Worm (Caenorhabditis elegans): ENCODE results near the gene F37C4.4.

Gene F37C4.4

DNA sequence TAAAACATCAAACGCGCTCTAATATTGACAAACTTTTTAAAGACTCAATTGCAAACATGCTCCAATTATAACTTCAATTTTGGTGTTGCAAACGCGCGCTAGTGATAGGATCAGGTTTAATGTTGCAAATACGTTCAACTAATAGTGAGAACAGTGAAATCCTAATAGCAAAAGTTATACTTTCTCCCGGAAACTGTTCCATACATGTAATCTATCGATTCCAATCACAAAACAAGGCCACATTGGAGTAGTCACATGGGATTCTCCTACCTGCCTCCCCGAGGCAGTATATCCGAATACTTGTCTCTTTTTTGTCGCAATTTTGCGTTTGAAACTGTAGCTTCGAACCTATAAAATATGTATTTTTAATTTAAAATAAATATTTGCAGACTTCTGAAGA, 2.8 kb downstream of the F37C4.4 start:
- TF ChIP-seq him-1 (tag; optimal IDR thresholded peaks at IDR 0.05) (no peak), dao-5 (tag; optimal IDR thresholded peaks at IDR 0.05) (no peak), W03F9.2 (tag; optimal IDR thresholded peaks at IDR 0.05) (no peak)

DNA sequence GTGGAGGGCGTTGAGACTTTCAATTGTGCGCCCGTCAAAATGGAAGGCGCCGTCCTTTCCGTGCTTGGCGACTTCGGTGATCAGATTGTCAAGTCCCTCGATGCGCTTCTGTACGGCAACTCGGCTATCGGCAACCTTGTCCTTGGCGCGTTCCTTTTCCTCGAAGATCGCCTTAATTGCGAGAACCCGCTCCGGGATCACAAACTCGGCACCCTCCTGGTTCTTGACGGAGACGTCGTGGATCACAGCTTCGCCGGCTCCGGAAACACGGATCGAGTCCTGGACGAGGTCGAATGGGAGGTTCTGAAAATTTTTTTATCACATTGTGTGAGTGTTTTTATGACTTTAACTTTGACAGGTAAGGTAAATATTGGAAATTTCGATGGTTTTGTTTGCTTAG, 6.1 kb downstream of the F37C4.4 start:
- TF ChIP-seq W03F9.2 (tag; optimal IDR thresholded peaks at IDR 0.05) (no peak), dao-5 (tag; optimal IDR thresholded peaks at IDR 0.05) (no peak), him-1 (tag; optimal IDR thresholded peaks at IDR 0.05) (no peak)

- no peak for TF ChIP-seq W03F9.2 (tag; optimal IDR thresholded peaks at IDR 0.05)
- TF ChIP-seq dao-5 (tag; optimal IDR thresholded peaks at IDR 0.05) = no peak
- TF ChIP-seq him-1 (tag; optimal IDR thresholded peaks at IDR 0.05) = no peak
Observed at ce11 chrIV:3873706-3874105, 6.6 kb downstream of the F37C4.4 start, which contains the start of gene F37C4.5. Gene F37C4.5 (minus strand): TSS chrIV:3873806.

- TF ChIP-seq him-1 (tag; optimal IDR thresholded peaks at IDR 0.05) = no peak
- no peak for TF ChIP-seq W03F9.2 (tag; optimal IDR thresholded peaks at IDR 0.05)
- no peak for TF ChIP-seq dao-5 (tag; optimal IDR thresholded peaks at IDR 0.05)
Observed at ce11 chrIV:3874417-3874816, 7.3 kb downstream of the F37C4.4 start.

DNA sequence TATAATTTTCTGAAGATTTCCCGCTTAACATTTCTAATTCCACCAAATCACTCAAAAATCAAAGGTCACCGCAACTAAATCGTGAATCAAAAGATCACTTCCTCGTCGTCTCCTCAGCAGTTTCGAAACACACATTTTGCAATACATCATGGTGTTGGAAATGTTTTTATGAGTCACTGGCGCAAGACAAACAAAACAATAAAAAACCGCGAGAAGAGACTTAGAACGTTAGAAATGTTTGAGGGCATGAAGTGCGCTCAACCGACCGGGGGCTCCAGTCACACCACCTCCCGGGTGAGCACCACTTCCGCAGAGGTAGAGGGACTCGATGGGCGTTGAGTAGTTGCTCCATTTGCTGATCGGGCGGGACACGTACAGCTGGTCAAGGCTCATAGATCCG, 8.2 kb downstream of the F37C4.4 start:
- TF ChIP-seq dao-5 (tag; optimal IDR thresholded peaks at IDR 0.05) (no peak), W03F9.2 (tag; optimal IDR thresholded peaks at IDR 0.05) (no peak), him-1 (tag; optimal IDR thresholded peaks at IDR 0.05) (no peak)

- no peak for TF ChIP-seq dao-5 (tag; optimal IDR thresholded peaks at IDR 0.05)
Observed at ce11 chrIV:3876955-3877354, 9.8 kb downstream of the F37C4.4 start.

- TF ChIP-seq dao-5 (tag; optimal IDR thresholded peaks at IDR 0.05) (no peak), him-1 (tag; optimal IDR thresholded peaks at IDR 0.05) (no peak)
Observed at ce11 chrIV:3878283-3878938, 11.3 kb downstream of the F37C4.4 start, which contains the start of gene F37C4.6. Gene F37C4.6 (minus strand): TSS chrIV:3878333.

DNA sequence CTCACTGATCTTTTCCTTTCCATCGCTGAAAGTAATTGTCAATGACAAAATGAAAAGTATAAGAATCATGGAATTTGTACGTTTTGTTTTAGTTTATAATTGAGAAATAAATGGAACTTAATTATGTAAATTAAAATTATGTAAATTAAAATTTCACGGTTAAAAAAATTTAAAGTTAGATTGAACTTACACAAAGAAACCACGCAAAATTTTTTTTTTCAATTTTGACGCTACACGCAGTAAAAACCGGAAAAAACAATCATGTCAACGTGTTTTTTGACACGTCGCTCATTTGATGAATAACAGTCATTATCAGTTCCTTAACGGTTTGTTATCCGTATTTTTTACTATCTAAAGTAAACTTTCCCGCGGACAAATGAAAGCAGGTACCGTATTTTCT, 14.0 kb downstream of the F37C4.4 start, which contains the start of the genes F37C4.8 and oac-23:
Gene F37C4.8 (minus strand): TSS at position 101 of the 400 bp plus-strand sequence.
Gene oac-23 (plus strand): TSS at position 323 of the 400 bp plus-strand sequence.
- no peak for TF ChIP-seq dao-5 (tag; optimal IDR thresholded peaks at IDR 0.05)

DNA sequence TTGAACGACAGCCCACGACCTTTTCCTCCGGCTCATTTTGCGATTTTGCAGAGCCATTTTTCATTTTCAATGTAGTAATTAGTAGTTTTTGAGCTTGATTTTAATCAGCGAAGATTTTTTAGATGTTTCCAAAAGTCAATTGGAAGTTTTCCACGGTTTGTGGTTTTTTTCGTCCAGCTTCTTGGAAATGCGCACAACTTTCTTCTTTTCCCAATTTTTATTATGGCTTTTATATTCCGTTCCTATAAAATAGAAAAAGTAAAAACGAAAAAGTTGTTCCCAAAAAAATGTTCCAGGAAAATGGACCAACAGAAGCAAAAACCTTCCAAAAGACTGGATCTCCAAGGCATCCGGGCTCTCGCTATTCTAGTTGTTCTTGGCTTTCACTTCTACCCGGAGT, 18.3 kb downstream of the F37C4.4 start, which contains the start of gene oac-22:
Gene oac-22 (plus strand): TSS at position 301 of the 400 bp plus-strand sequence.
- TF ChIP-seq W03F9.2 (tag; optimal IDR thresholded peaks at IDR 0.05) (no peak), dao-5 (tag; optimal IDR thresholded peaks at IDR 0.05) (no peak), him-1 (tag; optimal IDR thresholded peaks at IDR 0.05) (no peak)

DNA sequence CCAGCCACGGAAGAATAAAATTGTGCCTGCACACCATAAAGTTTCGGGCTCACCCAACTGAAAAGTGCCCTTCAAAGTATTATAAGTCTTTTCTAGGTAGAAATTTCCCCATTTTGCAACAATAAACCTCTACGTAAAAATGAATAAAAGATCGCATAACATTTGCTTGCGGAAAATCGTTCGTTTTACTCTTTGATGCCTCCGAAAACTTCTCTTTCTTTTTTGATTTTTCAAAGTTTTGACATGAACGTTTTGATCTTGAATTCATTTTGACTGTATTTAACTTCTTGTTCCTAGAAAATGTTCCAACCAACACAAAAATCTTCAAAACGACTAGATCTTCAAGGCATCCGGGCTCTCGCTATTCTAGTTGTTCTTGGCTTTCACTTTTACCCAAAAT, 21.9 kb downstream of the F37C4.4 start, which contains the start of gene oac-21:
Gene oac-21 (plus strand): TSS at position 301 of the 400 bp plus-strand sequence.
- no peak for TF ChIP-seq dao-5 (tag; optimal IDR thresholded peaks at IDR 0.05)
- no peak for TF ChIP-seq him-1 (tag; optimal IDR thresholded peaks at IDR 0.05)
- TF ChIP-seq W03F9.2 (tag; optimal IDR thresholded peaks at IDR 0.05) = no peak

- TF ChIP-seq W03F9.2 (tag; optimal IDR thresholded peaks at IDR 0.05) (no peak), him-1 (tag; optimal IDR thresholded peaks at IDR 0.05) (no peak), dao-5 (tag; optimal IDR thresholded peaks at IDR 0.05) (no peak)
Observed at ce11 chrIV:3892027-3892426, 24.9 kb downstream of the F37C4.4 start, which contains the start of gene F56D6.9. Gene F56D6.9 (plus strand): TSS chrIV:3892327.

ce11 chrIV:3894004-3894480, 26.9 kb downstream of the F37C4.4 start, which contains the start of gene F56D6.8:
Gene F56D6.8 (minus strand): TSS chrIV:3894430.
- TF ChIP-seq W03F9.2 (tag; optimal IDR thresholded peaks at IDR 0.05) = no peak
- TF ChIP-seq him-1 (tag; optimal IDR thresholded peaks at IDR 0.05) = no peak
- no peak for TF ChIP-seq dao-5 (tag; optimal IDR thresholded peaks at IDR 0.05)

DNA sequence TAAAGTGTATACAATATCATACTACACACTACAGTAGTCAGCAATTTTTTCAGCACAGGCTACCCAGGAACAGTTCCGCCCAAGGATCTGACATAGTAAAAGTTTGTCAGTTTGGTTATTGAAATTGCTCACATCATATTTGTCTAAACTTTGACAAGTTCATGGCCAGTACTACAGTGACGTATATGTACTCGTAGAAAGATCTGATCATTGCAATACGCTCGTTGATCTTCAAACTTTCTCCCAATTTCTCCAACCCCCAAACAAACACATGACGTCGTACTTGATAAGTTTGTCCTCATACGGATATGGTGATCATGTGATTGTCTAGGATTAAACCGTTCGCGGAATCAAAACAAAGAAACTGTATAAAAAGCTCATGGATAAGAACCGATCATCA, 27.7 kb downstream of the F37C4.4 start, which contains the start of gene dct-8:
Gene dct-8 (plus strand): TSS at position 301 of the 400 bp plus-strand sequence.
- TF ChIP-seq dao-5 (tag; optimal IDR thresholded peaks at IDR 0.05) (no peak), W03F9.2 (tag; optimal IDR thresholded peaks at IDR 0.05) (no peak), him-1 (tag; optimal IDR thresholded peaks at IDR 0.05) (no peak)

- no peak for TF ChIP-seq dao-5 (tag; optimal IDR thresholded peaks at IDR 0.05)
- TF ChIP-seq him-1 (tag; optimal IDR thresholded peaks at IDR 0.05) = no peak
- no peak for TF ChIP-seq W03F9.2 (tag; optimal IDR thresholded peaks at IDR 0.05)
Observed at ce11 chrIV:3899719-3900554, 32.8 kb downstream of the F37C4.4 start, which contains the start of gene srz-62. Gene srz-62 (plus strand): TSS chrIV:3900504.

Data from whole organism, L4/young adult.